Fruit fly (Drosophila melanogaster): ENCODE data around the gene CG9399.

The CG9399 gene

DNA sequence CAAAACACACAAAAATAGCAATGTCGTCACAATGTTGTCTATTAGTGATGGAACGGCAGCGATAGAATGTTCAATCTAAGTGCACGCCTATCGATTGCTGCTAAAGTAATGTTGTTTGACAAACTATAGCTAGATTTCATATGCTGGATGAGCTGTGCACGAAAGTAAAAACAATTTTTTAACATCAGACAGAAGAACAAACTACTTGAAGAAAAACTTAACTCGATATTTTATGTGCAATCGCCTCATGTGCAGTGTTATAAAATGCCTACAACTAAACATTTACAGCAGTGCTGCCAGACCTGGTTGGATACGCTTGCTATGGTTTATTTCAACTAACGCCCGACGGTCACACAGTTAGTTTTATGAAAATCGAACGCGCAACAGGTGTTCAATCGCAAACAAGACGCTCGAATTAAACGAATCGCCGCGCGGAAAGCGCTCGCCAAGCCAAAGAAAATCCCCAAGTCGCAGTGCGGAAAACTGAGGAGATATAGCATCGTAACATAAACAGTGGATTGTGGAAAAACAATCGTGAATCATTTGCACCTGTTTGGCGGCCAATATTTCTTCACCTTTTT, 17.0 kb upstream of the CG9399 start, which contains the start of the genes bocks and CG8312 (continued):
- TF ChIP-seq lov (optimal IDR thresholded peaks at IDR 0.05) (no peak), lov (GFP tag; IDR thresholded peaks at IDR 0.05) (no peak), sens (GFP tag) (peak; percentile 88), CG12155 (GFP tag; optimal IDR thresholded peaks at IDR 0.05) (peak; percentile 44), CG12942 (GFP tag; optimal IDR thresholded peaks at IDR 0.05) (peak; percentile 5), Dll (GFP tag; IDR thresholded peaks at IDR 0.05; ENCODE audit: partially characterized antibody) (no peak), CG12391 (tag; optimal IDR thresholded peaks at IDR 0.05) (peak; percentile 57), CG2116 (GFP tag; optimal IDR thresholded peaks at IDR 0.05) (peak; percentile 92), Dad (GFP tag; optimal IDR thresholded peaks at IDR 0.05) (peak; percentile 59), Hr51 (GFP tag; optimal IDR thresholded peaks at IDR 0.05) (peak in 1 of 2 experiments; percentile 33), Drgx (GFP tag; IDR thresholded peaks at IDR 0.05) (no peak), Fer1 (GFP tag; optimal IDR thresholded peaks at IDR 0.05) (peak; percentile 48), Meics (GFP tag; optimal IDR thresholded peaks at IDR 0.05) (peak; percentile 6), CG15479 (GFP tag; optimal IDR thresholded peaks at IDR 0.05) (peak; percentile 83), TFAM (GFP tag; optimal IDR thresholded peaks at IDR 0.05) (no peak), Bdp1 (GFP tag; optimal IDR thresholded peaks at IDR 0.05) (peak; percentile 26), CG13424 (tag; optimal IDR thresholded peaks at IDR 0.05) (peak; percentile 40), CG8924 (tag; optimal IDR thresholded peaks at IDR 0.05) (peak; percentile 50), eyg (GFP tag; optimal IDR thresholded peaks at IDR 0.05) (peak; percentile 15), nerfin-1 (tag; optimal IDR thresholded peaks at IDR 0.05) (peak; percentile 50), Abd-B (GFP tag; optimal IDR thresholded peaks at IDR 0.05) (peak; percentile 34), CG30020 (tag; optimal IDR thresholded peaks at IDR 0.05) (peak; percentile 45), MESR4 (GFP tag; optimal IDR thresholded peaks at IDR 0.05) (peak; percentile 64), pho (GFP tag; optimal IDR thresholded peaks at IDR 0.05) (peak; percentile 65), CG3995 (GFP tag; optimal IDR thresholded peaks at IDR 0.05) (peak; percentile 88), grau (tag; optimal IDR thresholded peaks at IDR 0.05) (peak; percentile 54)

DNA sequence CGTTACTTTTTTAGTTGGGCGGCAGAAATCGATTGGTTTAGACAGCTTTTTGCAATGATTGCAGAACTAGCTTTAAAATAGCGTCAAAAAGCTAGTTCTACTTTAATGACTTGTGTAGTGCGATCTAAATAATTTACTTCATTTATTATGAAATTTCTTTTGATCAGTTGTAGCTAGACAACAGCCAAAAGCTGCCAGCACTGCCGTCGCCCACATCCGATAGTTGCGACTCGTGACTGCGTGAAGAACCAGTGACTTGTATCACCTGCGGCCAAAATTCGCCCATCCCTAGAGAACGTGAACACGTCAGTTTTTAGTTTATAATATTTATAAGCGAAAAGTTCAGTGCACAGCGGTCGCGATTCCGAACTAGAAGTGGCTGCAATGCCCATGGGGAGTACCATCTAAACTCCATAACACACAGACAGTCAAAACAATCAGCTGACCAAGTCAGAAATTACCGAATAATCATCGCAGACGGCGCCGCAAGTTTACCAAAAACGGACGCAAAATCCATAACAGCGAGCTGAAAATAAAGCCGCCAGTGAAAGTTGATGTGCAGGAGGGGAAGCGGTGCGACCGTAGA, 12.7 kb upstream of the CG9399 start, which contains the start of gene P58IPK:
Gene P58IPK (plus strand): TSS at position 280 of the 586 bp plus-strand sequence.
- TF ChIP-seq CG31365 (tag; optimal IDR thresholded peaks at IDR 0.05), result no peak
- peak; percentile 9 for TF ChIP-seq fd96Cb (tag; optimal IDR thresholded peaks at IDR 0.05)
- peak; percentile 60 for TF ChIP-seq Hmr (GFP tag; optimal IDR thresholded peaks at IDR 0.05)
- TF ChIP-seq Awh (GFP tag; IDR thresholded peaks at IDR 0.05), result no peak
- TF ChIP-seq CG8944 (GFP tag; optimal IDR thresholded peaks at IDR 0.05), result peak; percentile 65
- peak; percentile 72 for TF ChIP-seq CG17186 (GFP tag; optimal IDR thresholded peaks at IDR 0.05)
- peak; percentile 66; the same call in 1 of the 2 replicates for TF ChIP-seq lmd (GFP tag; IDR thresholded peaks at IDR 0.05)
- peak in 1 of 2 experiments; percentile 11 for TF ChIP-seq Eip74EF (GFP tag; optimal IDR thresholded peaks at IDR 0.05)
- TF ChIP-seq her (GFP tag; optimal IDR thresholded peaks at IDR 0.05), result peak; percentile 44
- no peak for TF ChIP-seq CG15073 (GFP tag; optimal IDR thresholded peaks at IDR 0.05)
- no peak for TF ChIP-seq br (optimal IDR thresholded peaks at IDR 0.05)
- peak; percentile 38 for TF ChIP-seq Ssrp (tag; optimal IDR thresholded peaks at IDR 0.05)
- TF ChIP-seq wek (GFP tag; optimal IDR thresholded peaks at IDR 0.05), result no peak
- no peak for TF ChIP-seq usp (GFP tag; optimal IDR thresholded peaks at IDR 0.05)
- TF ChIP-seq ci (GFP tag; IDR thresholded peaks at IDR 0.05), result peak; percentile 66; the same call in 2 of the 3 replicates
- no peak for TF ChIP-seq Hr78 (GFP tag; optimal IDR thresholded peaks at IDR 0.05)
- peak; percentile 58 for TF ChIP-seq bcd (GFP tag; optimal IDR thresholded peaks at IDR 0.05)
- peak; percentile 94 for TF ChIP-seq CG9932 (GFP tag; IDR thresholded peaks at IDR 0.05)
- peak; percentile 41 for TF ChIP-seq Fer1 (GFP tag; optimal IDR thresholded peaks at IDR 0.05)
- peak; percentile 45 for TF ChIP-seq CG16863 (GFP tag; optimal IDR thresholded peaks at IDR 0.05)
- no peak for TF ChIP-seq corto (GFP tag; optimal IDR thresholded peaks at IDR 0.05)
- TF ChIP-seq CG7357 (GFP tag; IDR thresholded peaks at IDR 0.05), result 0 out of 3 replicates have a peak, but pooled peaks have one; percentile 35
- TF ChIP-seq CG7372 (GFP tag; IDR thresholded peaks at IDR 0.05), result peak; percentile 71
- peak; percentile 45 for TF ChIP-seq Fer3 (tag; optimal IDR thresholded peaks at IDR 0.05)
- no peak for TF ChIP-seq CG32767 (GFP tag; IDR thresholded peaks at IDR 0.05)

Measured in whole organism, embryonic.